Worm (Caenorhabditis elegans): Measurements from ENCODE around the gene K10D11.7.

DNA sequence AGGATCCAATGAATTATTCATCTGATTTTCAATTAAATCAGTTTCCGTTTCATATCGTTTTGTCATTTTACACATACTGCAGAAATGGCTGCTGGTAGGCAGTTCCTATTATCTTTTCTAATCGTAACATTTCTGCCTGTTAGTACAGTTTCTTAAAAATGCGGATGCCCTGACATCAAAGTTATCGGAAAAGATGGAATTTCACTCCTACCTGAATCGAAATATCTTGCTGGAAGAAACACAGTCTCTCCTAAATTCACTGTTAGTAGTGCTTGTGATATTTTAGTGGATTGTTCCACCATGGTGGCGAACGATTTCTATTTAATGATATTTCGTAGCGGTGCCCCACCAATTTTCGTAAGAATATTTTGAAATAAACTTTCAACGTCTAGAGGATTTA, 47.3 kb downstream of the K10D11.7 start, which contains the start of gene F55G11.10:
- TF ChIP-seq flh-1 (GFP tag; optimal IDR thresholded peaks at IDR 0.05), result no peak
- TF ChIP-seq lin-32 (GFP tag; optimal IDR thresholded peaks at IDR 0.05), result no peak
- no peak for TF ChIP-seq mep-1 (tag; optimal IDR thresholded peaks at IDR 0.05)
- no peak for TF ChIP-seq elt-1 (tag; optimal IDR thresholded peaks at IDR 0.05; ENCODE audit: borderline replicate concordance, insufficient read depth)
- no peak for TF ChIP-seq blmp-1 (tag; optimal IDR thresholded peaks at IDR 0.05)

Measured in whole organism, mixed stage, embryonic.